Worm (Caenorhabditis elegans) whole organism, late embryonic: ENCODE data around the gene srt-16.

Source experiments
- ama-1 ChIP-seq: fragments of 150-350 bp; optimal IDR thresholded peaks from 2 replicates; lab custom pipeline; 2014
- ceh-45 ChIP-seq: fragments of 200-800 bp; sonication (Bioruptor generic); IDR thresholded peaks from 2 replicates; pipeline ENCODE4 v1.3.6; 2022; ENCODE audit warnings: missing genetic modification reagents, missing genetic modification characterization, missing compliant biosample characterization
- che-1 ChIP-seq: sonication (generic microtip); optimal IDR thresholded peaks from 2 replicates; lab custom pipeline; 2016; ENCODE audit warnings: mild to moderate bottlenecking, missing genetic modification characterization, missing compliant biosample characterization
- dmd-4 ChIP-seq: sonication (generic microtip); optimal IDR thresholded peaks from 2 replicates; lab custom pipeline; 2016; ENCODE audit warnings: borderline replicate concordance, missing genetic modification characterization, missing compliant biosample characterization
- elt-4 ChIP-seq: sonication (generic microtip); optimal IDR thresholded peaks from 2 replicates; lab custom pipeline; 2016; ENCODE audit warnings: missing genetic modification characterization, missing compliant biosample characterization
- nfya-1 ChIP-seq: sonication (generic microtip); optimal IDR thresholded peaks from 2 replicates; lab custom pipeline; 2017; ENCODE audit warnings: missing genetic modification characterization, mild to moderate bottlenecking, missing compliant biosample characterization, antibody characterized with exemption, moderate library complexity
- zip-5 ChIP-seq: sonication (generic microtip); optimal IDR thresholded peaks from 2 replicates; lab custom pipeline; 2016; ENCODE audit warnings: missing genetic modification characterization, missing compliant biosample characterization

ce11 chrV:3065928-3066327, 1.6 kb upstream of the srt-16 start, which contains the start of gene srh-185:
- TF ChIP-seq che-1 (tag; lab: Kevin White, UChicago) (no peak), elt-4 (tag; lab: Kevin White, UChicago) (no peak), nfya-1 (no peak), zip-5 (tag; lab: Kevin White, UChicago) (no peak), ama-1 (lab: Kevin White, UChicago) (no peak), dmd-4 (tag; lab: Kevin White, UChicago) (no peak), ceh-45 (GFP tag; lab: Robert Waterston, UW) (no peak)
